Fruit fly (Drosophila melanogaster) whole organism, embryonic: Measurements from ENCODE around the gene dsd.

Experiments used
- Bdp1 ChIP-seq: fragments of 200-800 bp; sonication (Bioruptor generic); optimal IDR thresholded peaks from 3 replicates; lab custom pipeline; 2016; ENCODE audit warnings: missing biosample characterization, missing genetic modification characterization
- CG10431 ChIP-seq: fragments of 200-800 bp; sonication (Bioruptor generic); optimal IDR thresholded peaks from 3 replicates; lab custom pipeline; 2018; ENCODE audit warnings: missing biosample characterization, mild to moderate bottlenecking, missing genetic modification characterization
- CG12104 ChIP-seq: fragments of 200-800 bp; sonication (Bioruptor generic); optimal IDR thresholded peaks from 3 replicates; lab custom pipeline; 2016; ENCODE audit warnings: missing biosample characterization, missing genetic modification characterization
- CG13296 ChIP-seq: fragments of 200-800 bp; sonication (Bioruptor generic); optimal IDR thresholded peaks from 3 replicates; lab custom pipeline; 2018; ENCODE audit warnings: missing biosample characterization, mild to moderate bottlenecking, missing genetic modification characterization
- CG13894 ChIP-seq: fragments of 200-800 bp; sonication (Bioruptor generic); optimal IDR thresholded peaks from 3 replicates; lab custom pipeline; 2018; ENCODE audit warnings: missing biosample characterization, mild to moderate bottlenecking, missing genetic modification characterization, moderate library complexity
- CG15011 ChIP-seq: fragments of 200-800 bp; sonication (Bioruptor generic); optimal IDR thresholded peaks from 3 replicates; lab custom pipeline; 2018; ENCODE audit warnings: missing biosample characterization, mild to moderate bottlenecking, missing genetic modification characterization
- CG15601 ChIP-seq: fragments of 200-800 bp; sonication (Bioruptor generic); optimal IDR thresholded peaks from 3 replicates; lab custom pipeline; 2019; ENCODE audit warnings: missing biosample characterization, mild to moderate bottlenecking, missing genetic modification characterization, moderate library complexity
- CG17802 ChIP-seq: fragments of 200-800 bp; sonication (Bioruptor generic); optimal IDR thresholded peaks from 2 replicates; lab custom pipeline; 2018; ENCODE audit warnings: missing biosample characterization, mild to moderate bottlenecking, missing genetic modification characterization, moderate library complexity
- CG31224 ChIP-seq: fragments of 200-800 bp; sonication (Bioruptor generic); IDR thresholded peaks from 2 replicates; pipeline ENCODE4 v1.3.6; 2022; ENCODE audit warnings: missing biosample characterization, missing genetic modification characterization
- CG32772 ChIP-seq: fragments of 200-800 bp; sonication (Bioruptor generic); IDR thresholded peaks from 2 replicates; pipeline ENCODE4 v1.3.6; 2022; ENCODE audit warnings: missing biosample characterization, missing genetic modification characterization
- CG34376 ChIP-seq: fragments of 200-800 bp; sonication (Bioruptor generic); optimal IDR thresholded peaks from 2 replicates; lab custom pipeline; 2018; ENCODE audit warnings: missing biosample characterization, mild to moderate bottlenecking, missing genetic modification characterization
- CG4424 ChIP-seq: fragments of 200-800 bp; sonication (Bioruptor generic); optimal IDR thresholded peaks from 3 replicates; lab custom pipeline; 2016; ENCODE audit warnings: missing biosample characterization, missing genetic modification characterization
- CG6654 ChIP-seq: fragments of 200-800 bp; sonication (Bioruptor generic); optimal IDR thresholded peaks from 2 replicates; lab custom pipeline; 2017; ENCODE audit warnings: missing biosample characterization, mild to moderate bottlenecking, missing genetic modification characterization
- CG7745 ChIP-seq: fragments of 200-800 bp; sonication (Bioruptor generic); optimal IDR thresholded peaks from 2 replicates; lab custom pipeline; 2018; ENCODE audit warnings: missing biosample characterization, mild to moderate bottlenecking, missing genetic modification characterization, moderate library complexity
- CG9215 ChIP-seq: fragments of 200-800 bp; sonication (Bioruptor generic); IDR thresholded peaks from 2 replicates; pipeline ENCODE4 v1.3.6; 2022; ENCODE audit warnings: missing biosample characterization, missing genetic modification characterization
- CG9609 ChIP-seq: fragments of 200-800 bp; sonication (Bioruptor generic); optimal IDR thresholded peaks from 3 replicates; lab custom pipeline; 2016; ENCODE audit warnings: missing biosample characterization, missing genetic modification characterization
- CrebB ChIP-seq: fragments of 200-800 bp; sonication (Bioruptor generic); optimal IDR thresholded peaks from 3 replicates; lab custom pipeline; 2018; ENCODE audit warnings: missing biosample characterization, mild to moderate bottlenecking, missing genetic modification characterization
- D19B ChIP-seq: fragments of 200-800 bp; sonication (Bioruptor generic); optimal IDR thresholded peaks from 2 replicates; lab custom pipeline; 2017; ENCODE audit warnings: missing biosample characterization, mild to moderate bottlenecking, missing genetic modification characterization
- Dref ChIP-seq: fragments of 200-800 bp; sonication (Bioruptor generic); IDR thresholded peaks from 2 replicates; pipeline ENCODE4 v1.3.6; 2022; ENCODE audit warnings: missing biosample characterization, missing genetic modification characterization
- Elba2 ChIP-seq: fragments of 200-800 bp; sonication (Bioruptor generic); optimal IDR thresholded peaks from 3 replicates; lab custom pipeline; 2016; ENCODE audit warnings: missing biosample characterization, missing genetic modification characterization
- Fer1 ChIP-seq: fragments of 200-800 bp; sonication (Bioruptor generic); optimal IDR thresholded peaks from 2 replicates; lab custom pipeline; 2017; ENCODE audit warnings: missing biosample characterization, mild to moderate bottlenecking, missing genetic modification characterization
- HHEX ChIP-seq: fragments of 200-800 bp; sonication (Bioruptor generic); optimal IDR thresholded peaks from 3 replicates; lab custom pipeline; 2017; ENCODE audit warnings: missing biosample characterization, mild to moderate bottlenecking, missing genetic modification characterization, missing genetic modification reagents
- HLH54F ChIP-seq: fragments of 200-800 bp; sonication (Bioruptor generic); optimal IDR thresholded peaks from 3 replicates; lab custom pipeline; 2016; ENCODE audit warnings: missing biosample characterization, missing genetic modification characterization
- Hey ChIP-seq: fragments of 200-800 bp; sonication (Bioruptor generic); optimal IDR thresholded peaks from 3 replicates; lab custom pipeline; 2018; ENCODE audit warnings: missing biosample characterization, mild to moderate bottlenecking, missing genetic modification characterization
- HmgD ChIP-seq: fragments of 200-800 bp; sonication (Bioruptor generic); optimal IDR thresholded peaks from 3 replicates; lab custom pipeline; 2016; ENCODE audit warnings: missing biosample characterization, missing genetic modification characterization
- Hmr ChIP-seq: fragments of 200-800 bp; sonication (Bioruptor generic); optimal IDR thresholded peaks from 3 replicates; lab custom pipeline; 2017; ENCODE audit warnings: mild to moderate bottlenecking, missing biosample characterization, missing genetic modification reagents, missing genetic modification characterization
- Hmx ChIP-seq: fragments of 200-800 bp; sonication (Bioruptor generic); optimal IDR thresholded peaks from 2 replicates; lab custom pipeline; 2016; ENCODE audit warnings: missing biosample characterization, missing genetic modification characterization
- MTF-1 ChIP-seq: fragments of 200-800 bp; sonication (Bioruptor generic); optimal IDR thresholded peaks from 2 replicates; lab custom pipeline; 2018; ENCODE audit warnings: missing biosample characterization, mild to moderate bottlenecking, missing genetic modification characterization, borderline replicate concordance
- Mrtf ChIP-seq: fragments of 200-800 bp; sonication (Bioruptor generic); IDR thresholded peaks from 3 replicates; pipeline ENCODE4 v1.3.6; 2022; ENCODE audit warnings: missing biosample characterization, missing genetic modification characterization
- NFAT ChIP-seq: fragments of 200-800 bp; sonication (Bioruptor generic); IDR thresholded peaks from 2 replicates; pipeline ENCODE4 v1.3.6; 2022; ENCODE audit warnings: missing biosample characterization, missing genetic modification characterization
- Optix ChIP-seq: fragments of 200-800 bp; sonication (Bioruptor generic); IDR thresholded peaks from 3 replicates; pipeline ENCODE4 v1.3.6; 2022; ENCODE audit warnings: missing biosample characterization, missing genetic modification characterization
- Pdp1 ChIP-seq, 2 experiments: fragments of 200-800 bp; sonication (Bioruptor generic); optimal IDR thresholded peaks; 3 replicates each; lab custom pipeline; 2016; ENCODE audit warnings: missing biosample characterization in 2 of 2, missing genetic modification characterization in 2 of 2, mild to moderate bottlenecking in 1 of 2, moderate library complexity in 1 of 2
- Rfx ChIP-seq: fragments of 200-800 bp; sonication (Bioruptor generic); IDR thresholded peaks from 2 replicates; pipeline ENCODE4 v1.3.6; 2022; ENCODE audit warnings: missing biosample characterization, missing genetic modification characterization
- az2 ChIP-seq: fragments of 200-800 bp; sonication (Bioruptor generic); optimal IDR thresholded peaks from 3 replicates; lab custom pipeline; 2016; ENCODE audit warnings: missing biosample characterization, missing genetic modification characterization
- bowl ChIP-seq: fragments of 200-800 bp; sonication (Bioruptor generic); IDR thresholded peaks from 2 replicates; pipeline ENCODE4 v1.3.6; 2022; ENCODE audit warnings: missing biosample characterization, missing genetic modification characterization
- dmrt11E ChIP-seq: fragments of 200-800 bp; sonication (Bioruptor generic); optimal IDR thresholded peaks from 3 replicates; lab custom pipeline; 2018; ENCODE audit warnings: missing biosample characterization, mild to moderate bottlenecking, missing genetic modification characterization, moderate library complexity
- fd3F ChIP-seq: fragments of 200-800 bp; sonication (Bioruptor generic); optimal IDR thresholded peaks from 2 replicates; lab custom pipeline; 2018; ENCODE audit warnings: missing biosample characterization, mild to moderate bottlenecking, missing genetic modification characterization, moderate library complexity
- ftz-f1 ChIP-seq: fragments of 200-800 bp; sonication (Bioruptor generic); optimal IDR thresholded peaks from 2 replicates; lab custom pipeline; 2016; ENCODE audit warnings: missing biosample characterization, missing genetic modification characterization
- hbn ChIP-seq: fragments of 200-800 bp; sonication (Bioruptor generic); IDR thresholded peaks from 2 replicates; pipeline ENCODE4 v1.3.6; 2022; ENCODE audit warnings: missing biosample characterization, missing genetic modification characterization; ENCODE audit not compliant: partially characterized antibody
- her ChIP-seq: fragments of 200-800 bp; sonication (Bioruptor generic); optimal IDR thresholded peaks from 2 replicates; lab custom pipeline; 2016; ENCODE audit warnings: missing biosample characterization, missing genetic modification characterization
- insv ChIP-seq, 2 experiments: fragments of 200-800 bp; sonication (Bioruptor generic); optimal IDR thresholded peaks; 3 replicates each; lab custom pipeline; 2016 to 2018; ENCODE audit warnings: missing biosample characterization in 2 of 2, missing genetic modification characterization in 2 of 2
- odd ChIP-seq: fragments of 200-800 bp; sonication (Bioruptor generic); optimal IDR thresholded peaks from 2 replicates; lab custom pipeline; 2017; ENCODE audit warnings: missing biosample characterization, mild to moderate bottlenecking, missing genetic modification characterization
- pzg ChIP-seq: fragments of 200-800 bp; sonication (Bioruptor generic); optimal IDR thresholded peaks from 3 replicates; lab custom pipeline; 2018; ENCODE audit warnings: missing biosample characterization, mild to moderate bottlenecking, missing genetic modification characterization, moderate library complexity
- sd ChIP-seq: fragments of 200-800 bp; sonication (Bioruptor generic); optimal IDR thresholded peaks from 3 replicates; lab custom pipeline; 2018; ENCODE audit warnings: missing biosample characterization, mild to moderate bottlenecking, missing genetic modification characterization, moderate library complexity
- sima ChIP-seq: fragments of 200-800 bp; sonication (Bioruptor generic); optimal IDR thresholded peaks from 2 replicates; lab custom pipeline; 2016; ENCODE audit warnings: missing biosample characterization, missing genetic modification characterization
- tap ChIP-seq: fragments of 200-800 bp; optimal IDR thresholded peaks from 3 replicates; lab custom pipeline; 2019; ENCODE audit warnings: missing biosample characterization, mild to moderate bottlenecking, missing genetic modification characterization, moderate library complexity
- tna ChIP-seq: fragments of 200-800 bp; sonication (Bioruptor generic); IDR thresholded peaks from 2 replicates; pipeline ENCODE4 v1.3.6; 2022; ENCODE audit warnings: missing biosample characterization, missing genetic modification characterization; ENCODE audit not compliant: partially characterized antibody
- tx ChIP-seq: fragments of 200-800 bp; sonication (Bioruptor generic); optimal IDR thresholded peaks from 2 replicates; lab custom pipeline; 2016; ENCODE audit warnings: missing biosample characterization, missing genetic modification characterization
- vfl ChIP-seq: fragments of 200-800 bp; sonication (Bioruptor generic); optimal IDR thresholded peaks from 2 replicates; lab custom pipeline; 2016; ENCODE audit warnings: missing biosample characterization, missing genetic modification characterization
- vnd ChIP-seq: fragments of 200-800 bp; sonication (Bioruptor generic); IDR thresholded peaks from 3 replicates; pipeline ENCODE4 v1.3.6; 2022; ENCODE audit warnings: missing biosample characterization, missing genetic modification characterization; ENCODE audit not compliant: partially characterized antibody
- yki ChIP-seq: fragments of >200 bp; optimal IDR thresholded peaks from 3 replicates; lab custom pipeline; 2018

Gene dsd

dm6 chr3R:27581890-27582487 is 25.2 kb downstream of the dsd start, which contains the start of gene wdb (continued):
- TF ChIP-seq vnd, result no peak
- no peak for TF ChIP-seq CG13296 (GFP tag; lab: Kevin White, UChicago)
- no peak for TF ChIP-seq CG13894 (tag; lab: Kevin White, UChicago)
- no peak for TF ChIP-seq CG10431 (GFP tag; lab: Kevin White, UChicago)
- no peak for TF ChIP-seq yki (lab: Kevin White, UChicago)
- TF ChIP-seq HLH54F (GFP tag; lab: Kevin White, UChicago), result peak; percentile 68
- no peak for TF ChIP-seq CG32772 (GFP tag; lab: Robert Waterston, UW)
- no peak for TF ChIP-seq CG12104 (GFP tag; lab: Kevin White, UChicago)
- no peak for TF ChIP-seq bowl (GFP tag; lab: Robert Waterston, UW)
- TF ChIP-seq az2 (GFP tag; lab: Kevin White, UChicago), result peak; percentile 45
- peak; percentile 36 for TF ChIP-seq pzg (GFP tag; lab: Kevin White, UChicago)
- no peak for TF ChIP-seq tna (GFP tag; lab: Robert Waterston, UW)
- no peak for TF ChIP-seq CG15011 (GFP tag; lab: Kevin White, UChicago)
- TF ChIP-seq her (GFP tag; lab: Kevin White, UChicago), result no peak
- peak; percentile 52 for TF ChIP-seq vfl (GFP tag; lab: Kevin White, UChicago)
- no peak for TF ChIP-seq MTF-1 (GFP tag; lab: Kevin White, UChicago)
- TF ChIP-seq insv (GFP tag; optimal IDR thresholded peaks at IDR 0.05; lab: Kevin White, UChicago), result peak in 1 of 2 experiments; percentile 48
- TF ChIP-seq HmgD (GFP tag; lab: Kevin White, UChicago), result no peak
- no peak for TF ChIP-seq Fer1
- TF ChIP-seq CG34376, result no peak
- TF ChIP-seq dmrt11E (tag; lab: Kevin White, UChicago), result no peak
- TF ChIP-seq CG7745 (tag; lab: Kevin White, UChicago), result no peak
- TF ChIP-seq Bdp1 (GFP tag; lab: Kevin White, UChicago), result peak; percentile 17
- no peak for TF ChIP-seq Hmx (GFP tag; lab: Kevin White, UChicago)
- TF ChIP-seq CrebB (tag; lab: Kevin White, UChicago), result no peak
- no peak for TF ChIP-seq sima (GFP tag; lab: Kevin White, UChicago)
- no peak for TF ChIP-seq Mrtf (GFP tag; lab: Robert Waterston, UW)
- TF ChIP-seq CG4424 (GFP tag; lab: Kevin White, UChicago), result peak; percentile 46
- TF ChIP-seq HHEX (GFP tag; lab: Kevin White, UChicago), result peak; percentile 42
- no peak for TF ChIP-seq Dref (GFP tag; lab: Robert Waterston, UW)
- no peak for TF ChIP-seq hbn
- TF ChIP-seq odd (GFP tag; lab: Kevin White, UChicago), result no peak
- TF ChIP-seq Hey, result no peak
- TF ChIP-seq CG9215 (GFP tag; lab: Robert Waterston, UW), result no peak
- peak; percentile 11 for TF ChIP-seq Hmr
- no peak for TF ChIP-seq CG15601 (tag; lab: Kevin White, UChicago)
- peak; percentile 24 for TF ChIP-seq CG9609 (GFP tag; lab: Kevin White, UChicago)
- TF ChIP-seq ftz-f1 (GFP tag; lab: Kevin White, UChicago), result no peak
- peak; percentile 76 for TF ChIP-seq CG17802 (tag; lab: Kevin White, UChicago)
- no peak for TF ChIP-seq sd (tag; lab: Kevin White, UChicago)
- TF ChIP-seq Elba2 (GFP tag; lab: Kevin White, UChicago), result peak; percentile 9
- TF ChIP-seq NFAT (GFP tag; lab: Robert Waterston, UW), result no peak
- no peak for TF ChIP-seq fd3F
- no peak for TF ChIP-seq Optix
- TF ChIP-seq CG31224 (GFP tag; lab: Robert Waterston, UW), result no peak
- TF ChIP-seq D19B (GFP tag; lab: Kevin White, UChicago), result no peak
- no peak for TF ChIP-seq tap (tag; lab: Kevin White, UChicago)
- no peak for TF ChIP-seq Rfx
- no peak for TF ChIP-seq CG6654 (GFP tag; lab: Kevin White, UChicago)
- TF ChIP-seq Pdp1 (GFP tag; optimal IDR thresholded peaks at IDR 0.05; lab: Kevin White, UChicago), result peak; percentile 32 to 70
- TF ChIP-seq tx, result peak; percentile 27
